Fruit fly (Drosophila melanogaster) whole organism, embryonic: ENCODE data around the gene CG8460.
A peak's percentile ranks its signal among the peaks of the same experiment; 100 is the strongest.

Source experiments
- ATbp ChIP-seq: fragments of 200-800 bp; sonication (Bioruptor generic); optimal IDR thresholded peaks from 2 replicates; lab custom pipeline; 2017; ENCODE audit warnings: missing biosample characterization, mild to moderate bottlenecking, missing genetic modification characterization, missing genetic modification reagents
- Aef1 ChIP-seq: fragments of 200-800 bp; sonication (Bioruptor generic); IDR thresholded peaks from 3 replicates; pipeline ENCODE4 v1.3.6; 2022; ENCODE audit warnings: missing biosample characterization, missing genetic modification characterization
- BEAF-32 ChIP-seq: fragments of 200-800 bp; sonication (Bioruptor generic); optimal IDR thresholded peaks from 3 replicates; lab custom pipeline; 2017; ENCODE audit warnings: missing biosample characterization, missing genetic modification characterization, mild to moderate bottlenecking, moderate library complexity, missing genetic modification reagents
- Bgb ChIP-seq: fragments of 200-800 bp; sonication (Bioruptor generic); IDR thresholded peaks from 2 replicates; pipeline ENCODE4 v1.3.6; 2022; ENCODE audit warnings: missing biosample characterization, missing genetic modification characterization; ENCODE audit not compliant: partially characterized antibody
- CG10654 ChIP-seq: fragments of 200-800 bp; sonication (Bioruptor generic); optimal IDR thresholded peaks from 2 replicates; lab custom pipeline; 2016; ENCODE audit warnings: missing biosample characterization, missing genetic modification characterization
- CG11093 ChIP-seq: fragments of 200-800 bp; sonication (Bioruptor generic); IDR thresholded peaks from 3 replicates; pipeline ENCODE4 v1.3.6; 2022; ENCODE audit warnings: missing biosample characterization, missing genetic modification characterization
- CG1233 ChIP-seq: fragments of 200-800 bp; sonication (Bioruptor generic); optimal IDR thresholded peaks from 4 replicates; lab custom pipeline; 2018; ENCODE audit warnings: missing biosample characterization, mild to moderate bottlenecking, missing genetic modification characterization
- CG12744 ChIP-seq: fragments of 200-800 bp; sonication (Bioruptor generic); optimal IDR thresholded peaks from 2 replicates; lab custom pipeline; 2016; ENCODE audit warnings: missing biosample characterization, missing genetic modification characterization
- CG14014 ChIP-seq: fragments of 200-800 bp; sonication (Bioruptor generic); IDR thresholded peaks from 2 replicates; pipeline ENCODE4 v1.3.6; 2022; ENCODE audit warnings: missing biosample characterization, missing genetic modification characterization
- CG14667 ChIP-seq: fragments of 200-800 bp; sonication (Bioruptor generic); IDR thresholded peaks from 2 replicates; pipeline ENCODE4 v1.3.6; 2022; ENCODE audit warnings: missing biosample characterization, missing genetic modification characterization
- CG16863 ChIP-seq: fragments of 200-800 bp; sonication (Bioruptor generic); optimal IDR thresholded peaks from 3 replicates; lab custom pipeline; 2016; ENCODE audit warnings: missing biosample characterization, missing genetic modification characterization
- CG17802 ChIP-seq: fragments of 200-800 bp; sonication (Bioruptor generic); optimal IDR thresholded peaks from 2 replicates; lab custom pipeline; 2018; ENCODE audit warnings: missing biosample characterization, mild to moderate bottlenecking, missing genetic modification characterization, moderate library complexity
- CG18476 ChIP-seq: fragments of 200-800 bp; sonication (Bioruptor generic); optimal IDR thresholded peaks from 2 replicates; lab custom pipeline; 2016; ENCODE audit warnings: missing biosample characterization, mild to moderate bottlenecking, missing genetic modification characterization
- CG2712 ChIP-seq: fragments of 200-800 bp; optimal IDR thresholded peaks from 3 replicates; lab custom pipeline; 2019; ENCODE audit warnings: missing biosample characterization, mild to moderate bottlenecking, missing genetic modification characterization, moderate library complexity
- CG32532 ChIP-seq: fragments of 200-800 bp; sonication (Bioruptor generic); IDR thresholded peaks from 2 replicates; pipeline ENCODE4 v1.3.6; 2022; ENCODE audit warnings: missing biosample characterization, missing genetic modification characterization
- CG32767 ChIP-seq: fragments of 200-800 bp; sonication (Bioruptor generic); IDR thresholded peaks from 2 replicates; pipeline ENCODE4 v1.3.6; 2022; ENCODE audit warnings: missing biosample characterization, missing genetic modification characterization
- CG34224 ChIP-seq: fragments of 200-800 bp; sonication (Bioruptor generic); IDR thresholded peaks from 3 replicates; pipeline ENCODE4 v1.3.6; 2022; ENCODE audit warnings: missing biosample characterization, missing genetic modification characterization; ENCODE audit not compliant: partially characterized antibody
- CG6254 ChIP-seq: fragments of 200-800 bp; sonication (Bioruptor generic); optimal IDR thresholded peaks from 3 replicates; lab custom pipeline; 2017; ENCODE audit warnings: mild to moderate bottlenecking, missing biosample characterization, missing genetic modification reagents, missing genetic modification characterization
- CG8281 ChIP-seq: fragments of 200-800 bp; sonication (Bioruptor generic); optimal IDR thresholded peaks from 2 replicates; lab custom pipeline; 2018; ENCODE audit warnings: missing biosample characterization, mild to moderate bottlenecking, missing genetic modification characterization, moderate library complexity
- CG8924 ChIP-seq: fragments of 200-800 bp; optimal IDR thresholded peaks from 3 replicates; lab custom pipeline; 2019; ENCODE audit warnings: missing biosample characterization, mild to moderate bottlenecking, missing genetic modification characterization, moderate library complexity
- Dek ChIP-seq: fragments of 200-800 bp; sonication (Bioruptor generic); optimal IDR thresholded peaks from 3 replicates; lab custom pipeline; 2019; ENCODE audit warnings: missing biosample characterization, mild to moderate bottlenecking, missing genetic modification characterization, moderate library complexity
- Dp ChIP-seq: fragments of 200-800 bp; sonication (Bioruptor generic); optimal IDR thresholded peaks from 2 replicates; lab custom pipeline; 2018; ENCODE audit warnings: missing biosample characterization, mild to moderate bottlenecking, missing genetic modification characterization, moderate library complexity
- Dref ChIP-seq: fragments of 200-800 bp; sonication (Bioruptor generic); IDR thresholded peaks from 2 replicates; pipeline ENCODE4 v1.3.6; 2022; ENCODE audit warnings: missing biosample characterization, missing genetic modification characterization
- Drgx ChIP-seq: fragments of 200-800 bp; sonication (Bioruptor generic); IDR thresholded peaks from 2 replicates; pipeline ENCODE4 v1.3.6; 2022; ENCODE audit warnings: missing biosample characterization, missing genetic modification characterization
- HmgZ ChIP-seq: fragments of 200-800 bp; sonication (Bioruptor generic); optimal IDR thresholded peaks from 2 replicates; lab custom pipeline; 2018; ENCODE audit warnings: missing biosample characterization, mild to moderate bottlenecking, missing genetic modification characterization
- Mad ChIP-seq: fragments of 200-800 bp; sonication (Bioruptor generic); optimal IDR thresholded peaks from 2 replicates; lab custom pipeline; 2016; ENCODE audit warnings: missing biosample characterization, missing genetic modification characterization
- Nf-YC ChIP-seq: fragments of 200-800 bp; optimal IDR thresholded peaks from 3 replicates; lab custom pipeline; 2019; ENCODE audit warnings: missing biosample characterization, mild to moderate bottlenecking, missing genetic modification characterization, moderate library complexity
- Oaz ChIP-seq: fragments of 200-800 bp; sonication (Bioruptor generic); IDR thresholded peaks from 2 replicates; pipeline ENCODE4 v1.3.6; 2022; ENCODE audit warnings: missing biosample characterization, missing genetic modification characterization
- Poxn ChIP-seq: fragments of 200-800 bp; sonication (Bioruptor generic); IDR thresholded peaks from 2 replicates; pipeline ENCODE4 v1.3.6; 2022; ENCODE audit warnings: missing biosample characterization, missing genetic modification characterization
- Ssrp ChIP-seq: fragments of 200-800 bp; sonication (Bioruptor generic); optimal IDR thresholded peaks from 2 replicates; lab custom pipeline; 2018; ENCODE audit warnings: missing biosample characterization, mild to moderate bottlenecking, missing genetic modification characterization, moderate library complexity
- Stat92E ChIP-seq, 3 experiments: fragments of >200 bp in 2 of 3; fragments of 200-800 bp in 1 of 3; sonication (Bioruptor generic) in 1 of 3; optimal IDR thresholded peaks; 2 replicates each; lab custom pipeline; 2017 to 2019; ENCODE audit warnings: missing biosample characterization in 3 of 3, missing genetic modification characterization in 3 of 3, mild to moderate bottlenecking in 1 of 3, moderate library complexity in 1 of 3
- Taf1 ChIP-seq: fragments of 200-800 bp; sonication (Bioruptor generic); IDR thresholded peaks from 2 replicates; pipeline ENCODE4 v1.3.6; 2022; ENCODE audit warnings: missing biosample characterization, missing genetic modification characterization
- Usf ChIP-seq: fragments of 200-800 bp; sonication (Bioruptor generic); optimal IDR thresholded peaks from 2 replicates; lab custom pipeline; 2017; ENCODE audit warnings: missing genotype, missing biosample characterization, missing genetic modification characterization
- aop ChIP-seq: fragments of 200-800 bp; sonication (Bioruptor generic); IDR thresholded peaks from 2 replicates; pipeline ENCODE4 v1.3.6; 2022; ENCODE audit warnings: missing biosample characterization, missing genetic modification characterization
- cad ChIP-seq: fragments of >200 bp; optimal IDR thresholded peaks from 2 replicates; lab custom pipeline; 2017; ENCODE audit warnings: missing biosample characterization, missing genetic modification characterization
- dpn ChIP-seq, 2 experiments: fragments of 200-800 bp; sonication (Bioruptor generic); optimal IDR thresholded peaks; 3 replicates each; lab custom pipeline; 2016; ENCODE audit warnings: missing biosample characterization in 2 of 2, missing genetic modification characterization in 2 of 2
- fd102C ChIP-seq: fragments of 200-800 bp; sonication (Bioruptor generic); optimal IDR thresholded peaks from 2 replicates; lab custom pipeline; 2018; ENCODE audit warnings: missing biosample characterization, mild to moderate bottlenecking, missing genetic modification characterization, moderate library complexity
- fu2 ChIP-seq: fragments of 200-800 bp; sonication (Bioruptor generic); optimal IDR thresholded peaks from 2 replicates; lab custom pipeline; 2016; ENCODE audit warnings: missing biosample characterization, missing genetic modification characterization
- grau ChIP-seq: fragments of 200-800 bp; optimal IDR thresholded peaks from 3 replicates; lab custom pipeline; 2019; ENCODE audit warnings: missing biosample characterization, mild to moderate bottlenecking, missing genetic modification characterization, moderate library complexity
- grn ChIP-seq: fragments of 200-800 bp; sonication (Bioruptor generic); optimal IDR thresholded peaks from 3 replicates; lab custom pipeline; 2017; ENCODE audit warnings: missing biosample characterization, missing genetic modification characterization
- insv ChIP-seq, 2 experiments: fragments of 200-800 bp; sonication (Bioruptor generic); optimal IDR thresholded peaks; 3 replicates each; lab custom pipeline; 2016 to 2018; ENCODE audit warnings: missing biosample characterization in 2 of 2, missing genetic modification characterization in 2 of 2
- nerfin-1 ChIP-seq: fragments of 200-800 bp; sonication (Bioruptor generic); optimal IDR thresholded peaks from 3 replicates; lab custom pipeline; 2019; ENCODE audit warnings: missing biosample characterization, mild to moderate bottlenecking, missing genetic modification characterization, moderate library complexity
- rib ChIP-seq: fragments of 200-800 bp; sonication (Bioruptor generic); IDR thresholded peaks from 2 replicates; pipeline ENCODE4 v1.3.6; 2022; ENCODE audit warnings: missing biosample characterization, missing genetic modification characterization
- sens-2 ChIP-seq: fragments of 200-800 bp; sonication (Bioruptor generic); IDR thresholded peaks from 2 replicates; pipeline ENCODE4 v1.3.6; 2022; ENCODE audit warnings: missing biosample characterization, missing genetic modification characterization
- seq ChIP-seq: fragments of 200-800 bp; sonication (Bioruptor generic); IDR thresholded peaks from 2 replicates; pipeline ENCODE4 v1.3.6; 2022; ENCODE audit warnings: missing biosample characterization, missing genetic modification characterization
- so ChIP-seq: fragments of 200-800 bp; sonication (Bioruptor generic); IDR thresholded peaks from 3 replicates; pipeline ENCODE4 v1.3.6; 2022; ENCODE audit warnings: missing biosample characterization, missing genetic modification characterization
- stc ChIP-seq: fragments of 200-800 bp; sonication (Bioruptor generic); IDR thresholded peaks from 2 replicates; pipeline ENCODE4 v1.3.6; 2022; ENCODE audit warnings: missing biosample characterization, missing genetic modification characterization
- tgo ChIP-seq: fragments of 200-800 bp; sonication (Bioruptor generic); IDR thresholded peaks from 3 replicates; pipeline ENCODE4 v1.3.6; 2022; ENCODE audit warnings: missing biosample characterization, missing genetic modification characterization
- tio ChIP-seq: fragments of 200-800 bp; sonication (Bioruptor generic); optimal IDR thresholded peaks from 2 replicates; lab custom pipeline; 2017; ENCODE audit warnings: missing biosample characterization, missing genetic modification characterization, inconsistent platforms
- toy ChIP-seq: fragments of 200-800 bp; sonication (Bioruptor generic); IDR thresholded peaks from 2 replicates; pipeline ENCODE4 v1.3.6; 2022; ENCODE audit warnings: missing biosample characterization, missing genetic modification characterization
- tx ChIP-seq: fragments of 200-800 bp; sonication (Bioruptor generic); optimal IDR thresholded peaks from 2 replicates; lab custom pipeline; 2016; ENCODE audit warnings: missing biosample characterization, missing genetic modification characterization

Gene CG8460

dm6 chr2L:8159498-8159897 is 37.5 kb upstream of the CG8460 start, which contains the start of the genes PAPLA1 and Rbsn-5 (continued):
- TF ChIP-seq CG32767 (GFP tag; lab: Robert Waterston, UW) (peak; percentile 85), insv (GFP tag; optimal IDR thresholded peaks at IDR 0.05; lab: Kevin White, UChicago) (peak in 1 of 2 experiments; percentile 46), Taf1 (GFP tag; lab: Robert Waterston, UW) (peak; percentile 78), CG32532 (peak; percentile 93), HmgZ (tag; lab: Kevin White, UChicago) (peak; percentile 97), Dref (GFP tag; lab: Robert Waterston, UW) (0 out of 2 replicates have a peak, but pooled peaks have one; percentile 28), Mad (GFP tag; lab: Kevin White, UChicago) (peak; percentile 91), CG1233 (GFP tag; lab: Kevin White, UChicago) (peak; percentile 91), CG10654 (GFP tag; lab: Kevin White, UChicago) (peak; percentile 94), so (peak; percentile 88), seq (GFP tag; lab: Robert Waterston, UW) (peak; percentile 80), fu2 (GFP tag; lab: Kevin White, UChicago) (peak; percentile 95), tio (GFP tag; lab: Kevin White, UChicago) (peak; percentile 94), Stat92E (GFP tag; optimal IDR thresholded peaks at IDR 0.05; lab: Kevin White, UChicago) (no peak), nerfin-1 (tag; lab: Kevin White, UChicago) (peak; percentile 90), CG14667 (peak; percentile 85), grn (GFP tag; lab: Kevin White, UChicago) (peak; percentile 83), Aef1 (GFP tag; lab: Robert Waterston, UW) (peak; percentile 93), CG18476 (GFP tag; lab: Kevin White, UChicago) (peak; percentile 91), CG8281 (tag; lab: Kevin White, UChicago) (peak; percentile 78), sens-2 (GFP tag; lab: Robert Waterston, UW) (peak; percentile 75), CG2712 (tag; lab: Kevin White, UChicago) (peak; percentile 94), Dp (GFP tag; lab: Kevin White, UChicago) (peak; percentile 28), ATbp (peak; percentile 83), fd102C (GFP tag; lab: Kevin White, UChicago) (no peak), Drgx (GFP tag; lab: Robert Waterston, UW) (peak; percentile 79), Usf (GFP tag; lab: Kevin White, UChicago) (peak; percentile 82), CG34224 (GFP tag; lab: Robert Waterston, UW) (no peak), Ssrp (tag; lab: Kevin White, UChicago) (peak; percentile 92), CG17802 (peak; percentile 81), CG6254 (GFP tag; lab: Kevin White, UChicago) (peak; percentile 64), CG11093 (peak; percentile 88), toy (peak; percentile 55; the same call in 1 of the 2 replicates), CG8924 (tag; lab: Kevin White, UChicago) (peak; percentile 91), Dek (tag; lab: Kevin White, UChicago) (peak; percentile 92), tgo (peak; percentile 92), Bgb (GFP tag; lab: Robert Waterston, UW) (peak; percentile 15; the same call in 1 of the 2 replicates), BEAF-32 (GFP tag; lab: Kevin White, UChicago) (peak; percentile 42), rib (peak; percentile 82), CG16863 (GFP tag; lab: Kevin White, UChicago) (peak; percentile 93), CG14014 (GFP tag; lab: Robert Waterston, UW) (peak; percentile 93), Oaz (peak; percentile 81), Nf-YC (peak; percentile 88), tx (GFP tag; lab: Kevin White, UChicago) (peak; percentile 95), Poxn (GFP tag; lab: Robert Waterston, UW) (peak; percentile 66), grau (tag; lab: Kevin White, UChicago) (peak; percentile 91), cad (no peak), CG12744 (GFP tag; lab: Kevin White, UChicago) (peak; percentile 89), dpn (GFP tag; optimal IDR thresholded peaks at IDR 0.05; lab: Kevin White, UChicago) (peak; percentile 97), stc (GFP tag; lab: Robert Waterston, UW) (peak; percentile 85), aop (peak; percentile 68; the same call in 1 of the 2 replicates)
